Fruit fly (Drosophila melanogaster): Measurements from ENCODE around the gene CG42264.
A peak's percentile ranks its signal among the peaks of the same experiment; 100 is the strongest.

CG42264 gene

DNA sequence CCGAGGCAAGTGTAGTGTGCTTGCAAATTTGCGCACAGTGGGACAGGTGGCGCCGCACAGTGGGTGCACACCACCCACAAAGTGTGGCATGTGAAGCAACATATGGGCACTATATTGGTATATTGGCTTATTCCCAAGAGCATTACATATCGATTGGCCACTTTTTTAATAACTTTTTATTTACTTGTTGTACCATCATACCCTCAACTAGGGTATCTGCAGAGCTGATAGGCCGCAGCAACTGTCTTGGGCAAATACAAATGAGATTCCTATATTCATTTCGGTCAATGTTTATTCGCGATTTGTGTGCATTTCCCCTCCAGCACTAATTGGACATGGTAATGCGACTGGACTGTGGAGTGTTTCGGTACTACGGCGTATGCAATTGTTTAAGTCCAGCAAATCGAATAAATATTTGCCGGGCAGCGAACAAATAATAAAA is 51.7 kb downstream of the CG42264 start (continued):
- TF ChIP-seq CG32767 (GFP tag; IDR thresholded peaks at IDR 0.05) (no peak), CG15514 (GFP tag; optimal IDR thresholded peaks at IDR 0.05) (peak; percentile 6), CG13424 (tag; optimal IDR thresholded peaks at IDR 0.05) (peak; percentile 47), HLHmδ (GFP tag; optimal IDR thresholded peaks at IDR 0.05) (peak; percentile 41), NK7.1 (GFP tag; optimal IDR thresholded peaks at IDR 0.05) (no peak), Bteb2 (GFP tag; optimal IDR thresholded peaks at IDR 0.05) (no peak), CG7786 (GFP tag; optimal IDR thresholded peaks at IDR 0.05) (peak; percentile 31), sr (GFP tag; IDR thresholded peaks at IDR 0.05) (no peak), Fer1 (GFP tag; optimal IDR thresholded peaks at IDR 0.05) (no peak), CG4854 (GFP tag; optimal IDR thresholded peaks at IDR 0.05) (no peak), CG13894 (tag; optimal IDR thresholded peaks at IDR 0.05) (no peak), cad (GFP tag; optimal IDR thresholded peaks at IDR 0.05) (no peak), CG8388 (GFP tag; optimal IDR thresholded peaks at IDR 0.05) (peak; percentile 20), CG9609 (GFP tag; optimal IDR thresholded peaks at IDR 0.05) (peak; percentile 7), al (GFP tag; IDR thresholded peaks at IDR 0.05) (no peak), CG3065 (GFP tag; optimal IDR thresholded peaks at IDR 0.05) (no peak), dpn (GFP tag; optimal IDR thresholded peaks at IDR 0.05) (peak; percentile 32 to 46), lov (optimal IDR thresholded peaks at IDR 0.05) (no peak), lov (GFP tag; IDR thresholded peaks at IDR 0.05) (0 out of 3 replicates have a peak, but pooled peaks have one; percentile 15), CG9817 (tag; optimal IDR thresholded peaks at IDR 0.05) (no peak), az2 (GFP tag; optimal IDR thresholded peaks at IDR 0.05) (peak; percentile 43), CG12104 (GFP tag; optimal IDR thresholded peaks at IDR 0.05) (peak; percentile 15), knrl (GFP tag; IDR thresholded peaks at IDR 0.05; ENCODE audit: partially characterized antibody) (no peak), CG1792 (GFP tag; optimal IDR thresholded peaks at IDR 0.05) (no peak), vnd (GFP tag; IDR thresholded peaks at IDR 0.05; ENCODE audit: partially characterized antibody) (no peak), CG7839 (tag; optimal IDR thresholded peaks at IDR 0.05) (peak; percentile 49), CG14710 (tag; optimal IDR thresholded peaks at IDR 0.05) (peak; percentile 41), CG8281 (tag; optimal IDR thresholded peaks at IDR 0.05) (peak; percentile 27), CG9876 (GFP tag; optimal IDR thresholded peaks at IDR 0.05) (peak; percentile 28), CG3726 (GFP tag; IDR thresholded peaks at IDR 0.05) (peak; percentile 45; the same call in 1 of the 3 replicates), grau (tag; optimal IDR thresholded peaks at IDR 0.05) (peak; percentile 25), CG4730 (GFP tag; IDR thresholded peaks at IDR 0.05) (0 out of 2 replicates have a peak, but pooled peaks have one; percentile 13), Eip74EF (GFP tag; optimal IDR thresholded peaks at IDR 0.05) (peak in 1 of 2 experiments; percentile 51), Ravus (GFP tag; IDR thresholded peaks at IDR 0.05) (no peak), CG2712 (tag; optimal IDR thresholded peaks at IDR 0.05) (peak; percentile 39), CG12744 (GFP tag; optimal IDR thresholded peaks at IDR 0.05) (no peak), BtbVII (GFP tag; optimal IDR thresholded peaks at IDR 0.05) (no peak), MESR4 (GFP tag; optimal IDR thresholded peaks at IDR 0.05) (no peak), Dfd (GFP tag; optimal IDR thresholded peaks at IDR 0.05) (no peak), btn (GFP tag; optimal IDR thresholded peaks at IDR 0.05) (peak; percentile 8), MTF-1 (GFP tag; optimal IDR thresholded peaks at IDR 0.05; ENCODE audit: borderline replicate concordance) (peak; percentile 61), CG2889 (GFP tag; IDR thresholded peaks at IDR 0.05) (0 out of 3 replicates have a peak, but pooled peaks have one; percentile 46), CG3407 (GFP tag; optimal IDR thresholded peaks at IDR 0.05) (peak; percentile 82), corto (GFP tag; optimal IDR thresholded peaks at IDR 0.05) (no peak), hth (optimal IDR thresholded peaks at IDR 0.05) (no peak), salm (tag; optimal IDR thresholded peaks at IDR 0.05) (peak; percentile 33), ci (GFP tag; IDR thresholded peaks at IDR 0.05) (peak; percentile 72), scrt (GFP tag; optimal IDR thresholded peaks at IDR 0.05) (no peak), CG3163 (GFP tag; optimal IDR thresholded peaks at IDR 0.05) (no peak), CG11504 (tag; optimal IDR thresholded peaks at IDR 0.05) (peak; percentile 72), CG34422 (GFP tag; IDR thresholded peaks at IDR 0.05) (peak; percentile 24; the same call in 1 of the 3 replicates)
